Fruit fly (Drosophila melanogaster): Measurements from ENCODE around the gene verm.

The verm gene

DNA sequence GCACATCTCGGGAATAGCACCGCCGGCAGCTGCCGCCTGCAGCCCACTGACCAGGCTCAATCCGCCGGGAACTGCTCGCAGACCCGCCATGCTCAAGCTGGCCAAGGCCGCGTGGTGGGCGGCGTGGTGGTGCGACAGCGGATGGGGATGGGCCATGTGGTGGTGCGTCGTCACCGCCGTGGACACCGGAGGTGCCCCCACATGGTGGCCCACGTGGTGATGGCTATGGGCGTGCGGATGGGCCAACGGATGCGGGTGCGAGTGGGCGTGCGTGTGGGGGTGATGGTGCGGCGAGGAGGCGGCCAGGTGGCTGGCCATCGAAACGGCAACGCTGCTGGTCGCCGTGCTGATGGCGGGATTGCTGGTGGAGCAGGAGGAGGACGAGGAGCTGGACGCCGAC, 41.6 kb downstream of the verm start:
- TF ChIP-seq psq (optimal IDR thresholded peaks at IDR 0.05) (no peak), Myc (optimal IDR thresholded peaks at IDR 0.05) (no peak), Sin3A (optimal IDR thresholded peaks at IDR 0.05) (no peak), insv (optimal IDR thresholded peaks at IDR 0.05) (no peak), ttk (optimal IDR thresholded peaks at IDR 0.05) (no peak), h (optimal IDR thresholded peaks at IDR 0.05) (no peak)

DNA sequence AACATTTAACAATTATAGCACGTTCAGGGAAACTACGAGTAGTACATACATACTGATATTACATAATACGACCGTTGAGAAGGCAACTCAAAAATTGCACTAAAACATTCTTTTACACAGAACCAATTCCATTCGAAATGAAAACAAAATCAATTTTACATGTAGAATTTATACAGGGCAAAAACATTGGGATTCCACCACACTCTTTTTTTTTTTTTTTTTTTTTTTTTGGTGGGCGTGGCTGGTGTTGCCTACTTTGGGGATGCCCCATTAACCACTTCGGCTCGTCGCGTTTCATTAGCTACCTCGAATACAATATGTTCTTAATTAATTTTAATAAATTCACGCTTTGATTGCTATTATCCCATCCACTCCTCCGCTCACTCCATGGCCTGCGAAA, 44.5 kb downstream of the verm start:
- no peak for TF ChIP-seq Myc (optimal IDR thresholded peaks at IDR 0.05)
- TF ChIP-seq ttk (optimal IDR thresholded peaks at IDR 0.05) = no peak
- TF ChIP-seq psq (optimal IDR thresholded peaks at IDR 0.05) = no peak
- no peak for TF ChIP-seq insv (optimal IDR thresholded peaks at IDR 0.05)
- no peak for TF ChIP-seq h (optimal IDR thresholded peaks at IDR 0.05)
- TF ChIP-seq Sin3A (optimal IDR thresholded peaks at IDR 0.05) = no peak

dm6 chr3L:19650121-19650520, 44.9 kb downstream of the verm start:
- no peak for TF ChIP-seq Sin3A (optimal IDR thresholded peaks at IDR 0.05)
- TF ChIP-seq ttk (optimal IDR thresholded peaks at IDR 0.05) = no peak
- no peak for TF ChIP-seq psq (optimal IDR thresholded peaks at IDR 0.05)
- no peak for TF ChIP-seq insv (optimal IDR thresholded peaks at IDR 0.05)

DNA sequence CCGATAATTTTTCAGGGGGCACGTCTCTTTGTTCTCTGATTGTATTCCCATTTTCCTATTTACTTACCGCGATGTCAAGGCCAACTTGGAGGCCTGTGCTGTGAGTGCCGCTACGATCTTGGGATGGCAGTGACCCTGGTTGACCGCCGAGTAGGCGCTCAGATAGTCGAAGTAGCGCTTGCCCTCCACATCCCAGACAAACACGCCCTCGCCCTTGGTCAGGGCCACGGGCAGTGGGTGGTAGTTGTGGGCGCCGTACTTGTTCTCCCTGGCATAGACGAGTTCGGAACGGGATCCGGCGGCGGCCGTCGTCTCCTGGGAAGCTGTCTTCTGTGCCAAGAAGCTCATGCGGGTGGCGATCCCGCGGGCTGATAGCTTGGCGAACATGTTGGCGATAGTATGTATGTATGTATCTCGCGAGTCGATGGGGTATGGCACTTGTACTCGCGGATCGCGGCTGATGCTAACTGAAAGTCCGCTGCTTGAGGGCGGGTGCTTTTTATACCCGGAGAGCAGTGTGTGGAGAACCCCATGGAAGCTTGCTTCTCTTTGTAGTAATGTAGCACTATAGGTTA, 45.6 kb downstream of the verm start, which contains the start of gene Oat:
TSS of gene Oat (minus strand) at position 478 of the 575 bp plus-strand sequence.
- TF ChIP-seq Sin3A (optimal IDR thresholded peaks at IDR 0.05) = no peak
- no peak for TF ChIP-seq ttk (optimal IDR thresholded peaks at IDR 0.05)
- TF ChIP-seq Myc (optimal IDR thresholded peaks at IDR 0.05) = no peak
- TF ChIP-seq h (optimal IDR thresholded peaks at IDR 0.05) = no peak
- no peak for TF ChIP-seq psq (optimal IDR thresholded peaks at IDR 0.05)
- no peak for TF ChIP-seq insv (optimal IDR thresholded peaks at IDR 0.05)

- no peak for TF ChIP-seq ttk (optimal IDR thresholded peaks at IDR 0.05)
- TF ChIP-seq psq (optimal IDR thresholded peaks at IDR 0.05) = no peak
- TF ChIP-seq insv (optimal IDR thresholded peaks at IDR 0.05) = no peak
- TF ChIP-seq Sin3A (optimal IDR thresholded peaks at IDR 0.05) = no peak
- no peak for TF ChIP-seq Myc (optimal IDR thresholded peaks at IDR 0.05)
- no peak for TF ChIP-seq h (optimal IDR thresholded peaks at IDR 0.05)
Observed at dm6 chr3L:19648648-19649047, 46.4 kb downstream of the verm start.

dm6 chr3L:19646292-19646691, 48.8 kb downstream of the verm start:
- TF ChIP-seq psq (optimal IDR thresholded peaks at IDR 0.05) = no peak
- TF ChIP-seq ttk (optimal IDR thresholded peaks at IDR 0.05) = no peak
- no peak for TF ChIP-seq h (optimal IDR thresholded peaks at IDR 0.05)
- TF ChIP-seq insv (optimal IDR thresholded peaks at IDR 0.05) = no peak
- no peak for TF ChIP-seq Sin3A (optimal IDR thresholded peaks at IDR 0.05)
- TF ChIP-seq Myc (optimal IDR thresholded peaks at IDR 0.05) = no peak

DNA sequence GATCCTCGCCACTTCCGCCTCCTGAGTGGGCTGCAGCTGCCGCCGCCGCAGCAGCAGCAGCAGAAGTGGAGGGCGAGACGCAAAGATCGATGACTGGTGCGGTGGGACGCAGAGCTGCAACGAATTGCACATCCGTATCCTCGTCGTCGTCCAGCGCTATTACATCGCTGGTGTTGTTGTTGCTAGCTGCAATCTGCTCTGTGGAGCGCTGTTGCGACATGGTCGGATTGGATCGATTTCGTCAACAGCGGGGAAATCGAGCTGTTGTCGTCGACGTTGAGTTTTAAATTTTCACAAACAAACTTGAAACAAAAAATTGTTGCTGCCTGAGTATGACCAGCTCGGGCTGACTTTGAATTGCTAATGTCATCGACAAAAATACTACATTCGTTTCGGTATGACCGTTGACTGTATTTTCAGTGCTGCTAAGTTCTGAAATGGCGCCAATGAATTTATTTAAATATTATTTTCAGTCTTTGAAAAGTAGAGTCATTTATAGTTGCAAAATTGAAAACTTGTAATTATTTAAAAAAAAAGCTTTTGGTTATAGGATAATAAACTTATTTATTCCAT, 52.5 kb downstream of the verm start, which contains the start of gene Rnf146:
TSS of gene Rnf146 (minus strand) at position 369 of the 573 bp plus-strand sequence.
- TF ChIP-seq psq (optimal IDR thresholded peaks at IDR 0.05) = no peak
- TF ChIP-seq Myc (optimal IDR thresholded peaks at IDR 0.05) = no peak
- TF ChIP-seq Sin3A (optimal IDR thresholded peaks at IDR 0.05) = no peak
- no peak for TF ChIP-seq h (optimal IDR thresholded peaks at IDR 0.05)

Measured in Kc167 (cell line).